Fruit fly (Drosophila melanogaster): ENCODE data around the gene Fur1.

DNA sequence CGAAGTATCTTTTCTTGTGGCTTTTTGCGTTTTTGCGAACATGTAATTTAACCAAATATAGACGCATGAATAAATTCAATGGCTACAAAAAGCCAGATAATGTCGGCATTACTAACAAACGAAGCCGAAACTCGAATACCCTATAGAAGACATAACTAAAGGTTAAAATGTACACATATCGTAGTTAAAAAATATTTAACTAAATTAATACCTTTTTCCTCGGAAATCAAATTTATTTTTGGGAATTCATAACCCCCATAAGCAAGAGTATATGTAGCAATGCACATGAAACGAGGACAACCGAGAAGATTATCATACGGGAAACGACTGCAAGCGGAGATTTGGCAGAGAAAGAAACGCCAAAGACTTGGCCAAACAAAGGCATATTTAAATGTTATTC is 11.2 kb downstream of the Fur1 start:
- TF ChIP-seq CG8478 (optimal IDR thresholded peaks at IDR 0.05), result no peak
- no peak for TF ChIP-seq usp (GFP tag; optimal IDR thresholded peaks at IDR 0.05)
- TF ChIP-seq psq (optimal IDR thresholded peaks at IDR 0.05), result no peak
- no peak for TF ChIP-seq Dll (optimal IDR thresholded peaks at IDR 0.05)
- no peak for TF ChIP-seq pan (optimal IDR thresholded peaks at IDR 0.05)
- no peak for TF ChIP-seq EcR (GFP tag; optimal IDR thresholded peaks at IDR 0.05)

All from whole organism.